Fruit fly (Drosophila melanogaster) whole organism, embryonic: ENCODE data around the gene Evi5.
A peak's percentile ranks its signal among the peaks of the same experiment; 100 is the strongest.

ENCODE experiments used
- Atf-2 ChIP-seq: fragments of 200-800 bp; sonication (Bioruptor generic); optimal IDR thresholded peaks from 2 replicates; lab custom pipeline; 2016; ENCODE audit warnings: missing biosample characterization, missing genetic modification characterization
- CG11504 ChIP-seq: fragments of 200-800 bp; sonication (Bioruptor generic); optimal IDR thresholded peaks from 3 replicates; lab custom pipeline; 2019; ENCODE audit warnings: missing biosample characterization, mild to moderate bottlenecking, missing genetic modification characterization, moderate library complexity
- CG12744 ChIP-seq: fragments of 200-800 bp; sonication (Bioruptor generic); optimal IDR thresholded peaks from 2 replicates; lab custom pipeline; 2016; ENCODE audit warnings: missing biosample characterization, missing genetic modification characterization
- CG13296 ChIP-seq: fragments of 200-800 bp; sonication (Bioruptor generic); optimal IDR thresholded peaks from 3 replicates; lab custom pipeline; 2018; ENCODE audit warnings: missing biosample characterization, mild to moderate bottlenecking, missing genetic modification characterization
- CG13894 ChIP-seq: fragments of 200-800 bp; sonication (Bioruptor generic); optimal IDR thresholded peaks from 3 replicates; lab custom pipeline; 2018; ENCODE audit warnings: missing biosample characterization, mild to moderate bottlenecking, missing genetic modification characterization, moderate library complexity
- CG15073 ChIP-seq: fragments of 200-800 bp; sonication (Bioruptor generic); optimal IDR thresholded peaks from 2 replicates; lab custom pipeline; 2016; ENCODE audit warnings: missing biosample characterization, missing genetic modification characterization
- CG1832 ChIP-seq: fragments of 200-800 bp; sonication (Bioruptor generic); optimal IDR thresholded peaks from 2 replicates; lab custom pipeline; 2017; ENCODE audit warnings: missing biosample characterization, mild to moderate bottlenecking, missing genetic modification characterization, inconsistent platforms
- CG30403 ChIP-seq: fragments of 200-800 bp; sonication (Bioruptor generic); optimal IDR thresholded peaks from 3 replicates; lab custom pipeline; 2016; ENCODE audit warnings: missing biosample characterization, missing genetic modification characterization
- CG3407 ChIP-seq: fragments of 200-800 bp; sonication (Bioruptor generic); optimal IDR thresholded peaks from 2 replicates; lab custom pipeline; 2018; ENCODE audit warnings: missing biosample characterization, mild to moderate bottlenecking, missing genetic modification characterization
- CG34224 ChIP-seq: fragments of 200-800 bp; sonication (Bioruptor generic); IDR thresholded peaks from 3 replicates; pipeline ENCODE4 v1.3.6; 2022; ENCODE audit warnings: missing biosample characterization, missing genetic modification characterization; ENCODE audit not compliant: partially characterized antibody
- CG42726 ChIP-seq: fragments of 200-800 bp; sonication (Bioruptor generic); IDR thresholded peaks from 2 replicates; pipeline ENCODE4 v1.3.6; 2022; ENCODE audit warnings: missing biosample characterization, missing genetic modification characterization; ENCODE audit not compliant: partially characterized antibody
- CG4360 ChIP-seq: fragments of 200-800 bp; sonication (Bioruptor generic); IDR thresholded peaks from 2 replicates; pipeline ENCODE4 v1.3.6; 2022; ENCODE audit warnings: missing biosample characterization, missing genetic modification characterization
- CG4424 ChIP-seq: fragments of 200-800 bp; sonication (Bioruptor generic); optimal IDR thresholded peaks from 3 replicates; lab custom pipeline; 2016; ENCODE audit warnings: missing biosample characterization, missing genetic modification characterization
- CG6175 ChIP-seq: fragments of 200-800 bp; sonication (Bioruptor generic); IDR thresholded peaks from 3 replicates; pipeline ENCODE4 v1.3.6; 2022; ENCODE audit warnings: missing biosample characterization, missing genetic modification characterization
- CG7372 ChIP-seq: fragments of 200-800 bp; sonication (Bioruptor generic); IDR thresholded peaks from 2 replicates; pipeline ENCODE4 v1.3.6; 2022; ENCODE audit warnings: missing biosample characterization, missing genetic modification characterization
- CG7928 ChIP-seq: fragments of 200-800 bp; sonication (Bioruptor generic); optimal IDR thresholded peaks from 2 replicates; lab custom pipeline; 2017; ENCODE audit warnings: missing biosample characterization, mild to moderate bottlenecking, missing genetic modification characterization
- CG8089 ChIP-seq: fragments of 200-800 bp; sonication (Bioruptor generic); optimal IDR thresholded peaks from 3 replicates; lab custom pipeline; 2016; ENCODE audit warnings: missing biosample characterization, missing genetic modification characterization
- CG8290 ChIP-seq, 3 experiments: fragments of 200-800 bp; sonication (Bioruptor generic); optimal IDR thresholded peaks; 2 replicates each; lab custom pipeline; 2016 to 2019; ENCODE audit warnings: missing biosample characterization in 3 of 3, missing genetic modification characterization in 3 of 3, mild to moderate bottlenecking in 2 of 3, moderate library complexity in 1 of 3
- CG8924 ChIP-seq: fragments of 200-800 bp; optimal IDR thresholded peaks from 3 replicates; lab custom pipeline; 2019; ENCODE audit warnings: missing biosample characterization, mild to moderate bottlenecking, missing genetic modification characterization, moderate library complexity
- CG9876 ChIP-seq: fragments of 200-800 bp; sonication (Bioruptor generic); optimal IDR thresholded peaks from 2 replicates; lab custom pipeline; 2016; ENCODE audit warnings: missing biosample characterization, missing genetic modification characterization
- Dip3 ChIP-seq: fragments of 200-800 bp; sonication (Bioruptor generic); optimal IDR thresholded peaks from 3 replicates; lab custom pipeline; 2016; ENCODE audit warnings: missing biosample characterization, missing genetic modification characterization
- Dll ChIP-seq: fragments of 200-800 bp; sonication (Bioruptor generic); IDR thresholded peaks from 4 replicates; pipeline ENCODE4 v1.3.6; 2022; ENCODE audit warnings: missing biosample characterization, missing genetic modification characterization; ENCODE audit not compliant: partially characterized antibody
- Doc2 ChIP-seq: fragments of 200-800 bp; sonication (Bioruptor generic); IDR thresholded peaks from 2 replicates; pipeline ENCODE4 v1.3.6; 2022; ENCODE audit warnings: missing biosample characterization, missing genetic modification characterization
- Dp ChIP-seq: fragments of 200-800 bp; sonication (Bioruptor generic); optimal IDR thresholded peaks from 2 replicates; lab custom pipeline; 2018; ENCODE audit warnings: missing biosample characterization, mild to moderate bottlenecking, missing genetic modification characterization, moderate library complexity
- Ets97D ChIP-seq: fragments of 200-800 bp; sonication (Bioruptor generic); optimal IDR thresholded peaks from 3 replicates; lab custom pipeline; 2016; ENCODE audit warnings: missing biosample characterization, missing genetic modification characterization
- Fer3 ChIP-seq: fragments of 200-800 bp; sonication (Bioruptor generic); optimal IDR thresholded peaks from 2 replicates; lab custom pipeline; 2018; ENCODE audit warnings: missing biosample characterization, mild to moderate bottlenecking, missing genetic modification characterization, moderate library complexity
- Hr39 ChIP-seq: fragments of >200 bp; optimal IDR thresholded peaks from 2 replicates; lab custom pipeline; 2017
- Med ChIP-seq: fragments of 200-800 bp; sonication (Bioruptor generic); peaks from one replicate; lab custom pipeline; 2016; ENCODE audit warnings: missing biosample characterization, missing genetic modification characterization, mild to moderate bottlenecking, inconsistent platforms, moderate library complexity
- NFAT ChIP-seq: fragments of 200-800 bp; sonication (Bioruptor generic); IDR thresholded peaks from 2 replicates; pipeline ENCODE4 v1.3.6; 2022; ENCODE audit warnings: missing biosample characterization, missing genetic modification characterization
- NK7.1 ChIP-seq: fragments of 200-800 bp; sonication (Bioruptor generic); optimal IDR thresholded peaks from 3 replicates; lab custom pipeline; 2016; ENCODE audit warnings: missing biosample characterization, missing genetic modification characterization
- Nf-YB ChIP-seq: fragments of 200-800 bp; sonication (Bioruptor generic); optimal IDR thresholded peaks from 3 replicates; lab custom pipeline; 2019; ENCODE audit warnings: missing biosample characterization, mild to moderate bottlenecking, missing genetic modification characterization, moderate library complexity
- NfI ChIP-seq: fragments of 200-800 bp; sonication (Bioruptor generic); optimal IDR thresholded peaks from 3 replicates; lab custom pipeline; 2018; ENCODE audit warnings: missing biosample characterization, mild to moderate bottlenecking, missing genetic modification characterization, moderate library complexity
- Oli ChIP-seq: fragments of 200-800 bp; sonication (Bioruptor generic); optimal IDR thresholded peaks from 2 replicates; lab custom pipeline; 2018; ENCODE audit warnings: missing biosample characterization, mild to moderate bottlenecking, missing genetic modification characterization, moderate library complexity
- Opbp ChIP-seq: fragments of 200-800 bp; sonication (Bioruptor generic); IDR thresholded peaks from 3 replicates; pipeline ENCODE4 v1.3.6; 2022; ENCODE audit warnings: missing biosample characterization, missing genetic modification characterization; ENCODE audit not compliant: partially characterized antibody
- Scr ChIP-seq: fragments of 200-800 bp; sonication (Bioruptor generic); IDR thresholded peaks from 2 replicates; pipeline ENCODE4 v1.3.6; 2022; ENCODE audit warnings: missing biosample characterization, missing genetic modification characterization; ENCODE audit not compliant: partially characterized antibody
- Sox100B ChIP-seq: fragments of 200-800 bp; sonication (Bioruptor generic); optimal IDR thresholded peaks from 3 replicates; lab custom pipeline; 2018; ENCODE audit warnings: missing biosample characterization, mild to moderate bottlenecking, missing genetic modification characterization
- Usf ChIP-seq: fragments of 200-800 bp; sonication (Bioruptor generic); optimal IDR thresholded peaks from 2 replicates; lab custom pipeline; 2017; ENCODE audit warnings: missing genotype, missing biosample characterization, missing genetic modification characterization
- bab2 ChIP-seq: fragments of 200-800 bp; sonication (Bioruptor generic); optimal IDR thresholded peaks from 2 replicates; lab custom pipeline; 2016; ENCODE audit warnings: missing biosample characterization, missing genetic modification characterization
- dimm ChIP-seq: fragments of 200-800 bp; sonication (Bioruptor generic); IDR thresholded peaks from 2 replicates; pipeline ENCODE4 v1.3.6; 2022; ENCODE audit warnings: missing biosample characterization, missing genetic modification characterization
- fu2 ChIP-seq: fragments of 200-800 bp; sonication (Bioruptor generic); optimal IDR thresholded peaks from 2 replicates; lab custom pipeline; 2016; ENCODE audit warnings: missing biosample characterization, missing genetic modification characterization
- her ChIP-seq: fragments of 200-800 bp; sonication (Bioruptor generic); optimal IDR thresholded peaks from 2 replicates; lab custom pipeline; 2016; ENCODE audit warnings: missing biosample characterization, missing genetic modification characterization
- ind ChIP-seq: fragments of 200-800 bp; sonication (Bioruptor generic); optimal IDR thresholded peaks from 3 replicates; lab custom pipeline; 2016; ENCODE audit warnings: missing biosample characterization, missing genetic modification characterization
- kay ChIP-seq: fragments of 200-800 bp; sonication (Bioruptor generic); optimal IDR thresholded peaks from 2 replicates; lab custom pipeline; 2016; ENCODE audit warnings: missing biosample characterization, missing genetic modification characterization
- maf-S ChIP-seq: fragments of 200-800 bp; sonication (Bioruptor generic); optimal IDR thresholded peaks from 2 replicates; lab custom pipeline; 2016; ENCODE audit warnings: missing biosample characterization, missing genetic modification characterization
- pb ChIP-seq: fragments of 200-800 bp; sonication (Bioruptor generic); optimal IDR thresholded peaks from 3 replicates; lab custom pipeline; 2016; ENCODE audit warnings: missing biosample characterization, missing genetic modification characterization
- pzg ChIP-seq: fragments of 200-800 bp; sonication (Bioruptor generic); optimal IDR thresholded peaks from 3 replicates; lab custom pipeline; 2018; ENCODE audit warnings: missing biosample characterization, mild to moderate bottlenecking, missing genetic modification characterization, moderate library complexity
- sens-2 ChIP-seq: fragments of 200-800 bp; sonication (Bioruptor generic); IDR thresholded peaks from 2 replicates; pipeline ENCODE4 v1.3.6; 2022; ENCODE audit warnings: missing biosample characterization, missing genetic modification characterization
- ttk ChIP-seq: fragments of 200-800 bp; sonication (Bioruptor generic); IDR thresholded peaks from 2 replicates; pipeline ENCODE4 v2.1.2; 2022; ENCODE audit warnings: missing biosample characterization, missing genetic modification characterization
- unpg ChIP-seq: fragments of 200-800 bp; sonication (Bioruptor generic); optimal IDR thresholded peaks from 3 replicates; lab custom pipeline; 2018; ENCODE audit warnings: missing biosample characterization, mild to moderate bottlenecking, missing genetic modification characterization, moderate library complexity
- yki ChIP-seq: fragments of >200 bp; optimal IDR thresholded peaks from 3 replicates; lab custom pipeline; 2018
- zfh1 ChIP-seq: fragments of 200-800 bp; sonication (Bioruptor generic); IDR thresholded peaks from 3 replicates; pipeline ENCODE4 v1.3.6; 2022; ENCODE audit warnings: missing biosample characterization, missing genetic modification characterization

Gene Evi5

dm6 chrX:11451027-11451572 is 3.1 kb downstream of the Evi5 start (continued):
- peak; percentile 47 for TF ChIP-seq CG8089
- TF ChIP-seq CG15073 (GFP tag; lab: Kevin White, UChicago), result peak; percentile 13
- TF ChIP-seq CG13296 (GFP tag; lab: Kevin White, UChicago), result peak; percentile 57
- 0 out of 3 replicates have a peak, but pooled peaks have one; percentile 43 for TF ChIP-seq zfh1 (GFP tag; lab: Robert Waterston, UW)
- TF ChIP-seq CG30403, result peak; percentile 50
- no peak for TF ChIP-seq CG9876 (GFP tag; lab: Kevin White, UChicago)
- peak; percentile 63 for TF ChIP-seq Dip3 (GFP tag; lab: Kevin White, UChicago)
- TF ChIP-seq Ets97D (GFP tag; lab: Kevin White, UChicago), result no peak
- peak; percentile 57 for TF ChIP-seq CG11504 (tag; lab: Kevin White, UChicago)
- no peak for TF ChIP-seq yki (lab: Kevin White, UChicago)
- TF ChIP-seq Sox100B (GFP tag; lab: Kevin White, UChicago), result no peak
- TF ChIP-seq Hr39 (lab: Kevin White, UChicago), result no peak
- TF ChIP-seq her, result peak; percentile 40
- TF ChIP-seq Fer3 (tag; lab: Kevin White, UChicago), result peak; percentile 36
- TF ChIP-seq CG6175 (GFP tag; lab: Robert Waterston, UW), result 0 out of 3 replicates have a peak, but pooled peaks have one; percentile 37
- TF ChIP-seq CG8290 (GFP tag; optimal IDR thresholded peaks at IDR 0.05; lab: Kevin White, UChicago), result no peak
- TF ChIP-seq CG8290 (tag; optimal IDR thresholded peaks at IDR 0.05; lab: Kevin White, UChicago), result peak in 1 of 2 experiments; percentile 88
- peak; percentile 56 for TF ChIP-seq ind (GFP tag; lab: Kevin White, UChicago)
- TF ChIP-seq NfI (GFP tag; lab: Kevin White, UChicago), result peak; percentile 56
- TF ChIP-seq CG34224 (GFP tag; lab: Robert Waterston, UW), result no peak
- peak; percentile 54; the same call in 1 of the 2 replicates for TF ChIP-seq NFAT (GFP tag; lab: Robert Waterston, UW)
- TF ChIP-seq fu2 (GFP tag; lab: Kevin White, UChicago), result peak; percentile 19
- peak; percentile 87 for TF ChIP-seq Med (GFP tag; lab: Kevin White, UChicago)
- TF ChIP-seq bab2 (GFP tag; lab: Kevin White, UChicago), result no peak
- TF ChIP-seq CG3407 (GFP tag; lab: Kevin White, UChicago), result no peak
- TF ChIP-seq CG4360 (GFP tag; lab: Robert Waterston, UW), result no peak
- no peak for TF ChIP-seq Dp (GFP tag; lab: Kevin White, UChicago)
- peak; percentile 12 for TF ChIP-seq CG13894 (tag; lab: Kevin White, UChicago)
- no peak for TF ChIP-seq CG12744
- TF ChIP-seq ttk, result no peak
- no peak for TF ChIP-seq CG1832 (GFP tag; lab: Kevin White, UChicago)
- TF ChIP-seq Oli (tag; lab: Kevin White, UChicago), result peak; percentile 53
- peak; percentile 38 for TF ChIP-seq maf-S (GFP tag; lab: Kevin White, UChicago)
- no peak for TF ChIP-seq pb
- TF ChIP-seq Doc2 (GFP tag; lab: Robert Waterston, UW), result no peak
- no peak for TF ChIP-seq Dll (GFP tag; lab: Robert Waterston, UW)
- TF ChIP-seq CG7372 (GFP tag; lab: Robert Waterston, UW), result peak; percentile 58; the same call in 1 of the 2 replicates
- TF ChIP-seq CG8924 (tag; lab: Kevin White, UChicago), result no peak
- TF ChIP-seq Usf (GFP tag; lab: Kevin White, UChicago), result no peak
- TF ChIP-seq Opbp, result no peak
- TF ChIP-seq CG4424, result peak; percentile 6
- TF ChIP-seq sens-2, result no peak
- no peak for TF ChIP-seq Nf-YB (GFP tag; lab: Kevin White, UChicago)
- TF ChIP-seq kay (GFP tag; lab: Kevin White, UChicago), result peak; percentile 7
- TF ChIP-seq NK7.1 (GFP tag; lab: Kevin White, UChicago), result no peak
- TF ChIP-seq CG42726 (GFP tag; lab: Robert Waterston, UW), result no peak
- TF ChIP-seq pzg, result no peak
- TF ChIP-seq dimm (GFP tag; lab: Robert Waterston, UW), result peak; percentile 39; the same call in 1 of the 2 replicates
- TF ChIP-seq unpg (GFP tag; lab: Kevin White, UChicago), result peak; percentile 58
- no peak for TF ChIP-seq Scr (GFP tag; lab: Robert Waterston, UW)
- TF ChIP-seq Atf-2 (GFP tag; lab: Kevin White, UChicago), result no peak
- no peak for TF ChIP-seq CG7928 (GFP tag; lab: Kevin White, UChicago)
